Worm (Caenorhabditis elegans): ENCODE data around the gene snb-1.
A peak's percentile ranks its signal among the peaks of the same experiment; 100 is the strongest.

The snb-1 gene

ce11 chrV:6656451-6657115 is at the start of gene snb-1:
Gene snb-1 (minus strand): TSS chrV:6656501.
- peak; percentile 34 for TF ChIP-seq pha-4 (tag; optimal IDR thresholded peaks at IDR 0.05)
- peak; percentile 55 for TF ChIP-seq ceh-39 (tag; optimal IDR thresholded peaks at IDR 0.05)
- peak; percentile 11 for TF ChIP-seq blmp-1 (tag; optimal IDR thresholded peaks at IDR 0.05)
- TF ChIP-seq unc-120 (tag; optimal IDR thresholded peaks at IDR 0.05; ENCODE audit: poor library complexity, severe bottlenecking) = peak; percentile 82
- no peak for TF ChIP-seq elt-1 (tag; optimal IDR thresholded peaks at IDR 0.05; ENCODE audit: borderline replicate concordance, insufficient read depth)
- peak; percentile 7 for TF ChIP-seq mep-1 (tag; optimal IDR thresholded peaks at IDR 0.05)
- TF ChIP-seq ces-1 (GFP tag; optimal IDR thresholded peaks at IDR 0.05) = peak; percentile 25
- TF ChIP-seq nhr-237 (tag; optimal IDR thresholded peaks at IDR 0.05) = peak; percentile 53
- no peak for TF ChIP-seq sptf-1 (tag; optimal IDR thresholded peaks at IDR 0.05)
- TF ChIP-seq nhr-12 (tag; optimal IDR thresholded peaks at IDR 0.05) = no peak
- TF ChIP-seq lsy-2 (tag; optimal IDR thresholded peaks at IDR 0.05) = peak; percentile 56

- peak; percentile 91 for TF ChIP-seq zip-8 (tag; optimal IDR thresholded peaks at IDR 0.05)
- TF ChIP-seq ztf-11 (tag; optimal IDR thresholded peaks at IDR 0.05) = no peak
These were observed 49.1 kb upstream of the snb-1 start for ce11 chrV:6705367-6705766.

ce11 chrV:6704482-6704881 is 48.2 kb upstream of the snb-1 start:
- no peak for TF ChIP-seq blmp-1 (tag; optimal IDR thresholded peaks at IDR 0.05)

ce11 chrV:6702692-6703091 is 46.4 kb upstream of the snb-1 start, which contains the start of gene era-1:
Gene era-1 (plus strand): TSS chrV:6703057.
- TF ChIP-seq nhr-2 (tag; optimal IDR thresholded peaks at IDR 0.05) = no peak
- TF ChIP-seq snpc-4 (tag; optimal IDR thresholded peaks at IDR 0.05) = no peak
- no peak for TF ChIP-seq ztf-11 (tag; optimal IDR thresholded peaks at IDR 0.05)
- no peak for TF ChIP-seq drap-1 (GFP tag; optimal IDR thresholded peaks at IDR 0.05)
- TF ChIP-seq ceh-43 (GFP tag; optimal IDR thresholded peaks at IDR 0.05) = no peak
- no peak for TF ChIP-seq elt-1 (tag; optimal IDR thresholded peaks at IDR 0.05; ENCODE audit: borderline replicate concordance, insufficient read depth)
- no peak for TF ChIP-seq lsy-2 (tag; optimal IDR thresholded peaks at IDR 0.05)
- no peak for TF ChIP-seq M03D4.4 (tag; optimal IDR thresholded peaks at IDR 0.05)
- TF ChIP-seq bed-3 (GFP tag; optimal IDR thresholded peaks at IDR 0.05) = no peak
- TF ChIP-seq nhr-76 (tag; optimal IDR thresholded peaks at IDR 0.05) = no peak
- TF ChIP-seq cnd-1 (tag; optimal IDR thresholded peaks at IDR 0.05) = no peak

DNA sequence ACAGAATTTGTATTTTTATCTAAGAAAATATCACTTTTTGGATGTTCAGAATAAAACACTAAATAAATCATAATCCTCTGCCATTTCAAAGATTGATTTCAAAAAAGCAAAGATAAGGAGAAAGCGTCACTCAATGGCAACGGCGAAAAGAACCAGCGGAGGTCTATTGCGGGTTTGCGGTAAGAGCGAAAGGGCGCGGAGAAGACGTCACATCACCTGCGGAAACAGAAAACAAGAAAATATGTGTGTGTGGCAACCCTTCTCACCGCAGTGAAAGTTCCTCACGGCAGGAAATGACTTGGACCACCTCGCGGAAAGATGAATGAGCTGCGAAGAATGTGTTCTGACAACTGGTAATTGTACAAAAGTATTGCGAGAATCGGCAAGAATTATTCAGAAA is 43.5 kb upstream of the snb-1 start:
- TF ChIP-seq ztf-11 (tag; optimal IDR thresholded peaks at IDR 0.05) (no peak), blmp-1 (tag; optimal IDR thresholded peaks at IDR 0.05) (peak; percentile 82), hlh-1 (tag; optimal IDR thresholded peaks at IDR 0.05) (no peak), elt-3 (tag; optimal IDR thresholded peaks at IDR 0.05) (no peak)

ce11 chrV:6699021-6699420 is 42.7 kb upstream of the snb-1 start:
- TF ChIP-seq ceh-83 (GFP tag; optimal IDR thresholded peaks at IDR 0.05) = no peak
- TF ChIP-seq unc-62 (GFP tag; optimal IDR thresholded peaks at IDR 0.05) = no peak
- no peak for TF ChIP-seq flh-1 (GFP tag; optimal IDR thresholded peaks at IDR 0.05)
- no peak for TF ChIP-seq ces-1 (GFP tag; optimal IDR thresholded peaks at IDR 0.05)
- TF ChIP-seq mls-2 (tag; optimal IDR thresholded peaks at IDR 0.05) = no peak
- no peak for TF ChIP-seq lin-32 (GFP tag; optimal IDR thresholded peaks at IDR 0.05)
- TF ChIP-seq ceh-39 (tag; optimal IDR thresholded peaks at IDR 0.05) = no peak
- no peak for TF ChIP-seq nhr-237 (tag; optimal IDR thresholded peaks at IDR 0.05)
- no peak for TF ChIP-seq unc-39 (tag; optimal IDR thresholded peaks at IDR 0.05)
- no peak for TF ChIP-seq M03D4.4 (tag; optimal IDR thresholded peaks at IDR 0.05)
- no peak for TF ChIP-seq zip-8 (tag; optimal IDR thresholded peaks at IDR 0.05)
- no peak for TF ChIP-seq pha-4 (tag; optimal IDR thresholded peaks at IDR 0.05)
- no peak for TF ChIP-seq lin-13 (tag; optimal IDR thresholded peaks at IDR 0.05)
- no peak for TF ChIP-seq blmp-1 (tag; optimal IDR thresholded peaks at IDR 0.05)
- no peak for TF ChIP-seq ztf-11 (tag; optimal IDR thresholded peaks at IDR 0.05)

All from whole organism, mixed stage, embryonic.